Worm (Caenorhabditis elegans) whole organism, L3 larva: ENCODE data around the gene ZC132.3.

Source experiments
- ZK546.5 ChIP-seq: sonication (generic microtip); optimal IDR thresholded peaks from 2 replicates; lab custom pipeline; 2017; ENCODE audit warnings: missing biosample characterization, missing genetic modification characterization
- aly-2 ChIP-seq: fragments of 150-350 bp; optimal IDR thresholded peaks from 2 replicates; lab custom pipeline; 2014; ENCODE audit warnings: missing biosample characterization, missing genetic modification characterization
- elt-2 ChIP-seq: sonication (generic microtip); optimal IDR thresholded peaks from 2 replicates; lab custom pipeline; 2016; ENCODE audit warnings: missing genetic modification reagents, mild to moderate bottlenecking, missing genetic modification characterization, missing compliant biosample characterization
- fkh-10 ChIP-seq: sonication (generic microtip); optimal IDR thresholded peaks from 2 replicates; lab custom pipeline; 2017; ENCODE audit warnings: missing biosample characterization, missing genetic modification reagents, missing genetic modification characterization
- hmg-11 ChIP-seq: sonication (generic microtip); optimal IDR thresholded peaks from 2 replicates; lab custom pipeline; 2016; ENCODE audit warnings: missing genetic modification characterization, missing compliant biosample characterization
- mdl-1 ChIP-seq: fragments of 150-350 bp; optimal IDR thresholded peaks from 2 replicates; lab custom pipeline; 2014; ENCODE audit warnings: missing biosample characterization, missing genetic modification characterization
- nhr-25 ChIP-seq: sonication (generic microtip); optimal IDR thresholded peaks from 2 replicates; lab custom pipeline; 2017; ENCODE audit warnings: missing biosample characterization, missing genetic modification characterization
- nhr-77 ChIP-seq: fragments of 150-350 bp; optimal IDR thresholded peaks from 2 replicates; lab custom pipeline; 2014; ENCODE audit warnings: missing biosample characterization, missing genetic modification characterization
- tbx-2 ChIP-seq: sonication (generic microtip); optimal IDR thresholded peaks from 2 replicates; lab custom pipeline; 2016; ENCODE audit warnings: mild to moderate bottlenecking, missing genetic modification characterization, missing compliant biosample characterization
- unc-62 ChIP-seq: fragments of 150-350 bp; sonication (generic microtip); optimal IDR thresholded peaks from 4 replicates; lab custom pipeline; 2014; ENCODE audit warnings: missing biosample characterization, missing genetic modification reagents, missing genetic modification characterization
- ztf-11 ChIP-seq: fragments of 150-350 bp; optimal IDR thresholded peaks from 2 replicates; lab custom pipeline; 2014; ENCODE audit warnings: missing biosample characterization, missing genetic modification characterization

DNA sequence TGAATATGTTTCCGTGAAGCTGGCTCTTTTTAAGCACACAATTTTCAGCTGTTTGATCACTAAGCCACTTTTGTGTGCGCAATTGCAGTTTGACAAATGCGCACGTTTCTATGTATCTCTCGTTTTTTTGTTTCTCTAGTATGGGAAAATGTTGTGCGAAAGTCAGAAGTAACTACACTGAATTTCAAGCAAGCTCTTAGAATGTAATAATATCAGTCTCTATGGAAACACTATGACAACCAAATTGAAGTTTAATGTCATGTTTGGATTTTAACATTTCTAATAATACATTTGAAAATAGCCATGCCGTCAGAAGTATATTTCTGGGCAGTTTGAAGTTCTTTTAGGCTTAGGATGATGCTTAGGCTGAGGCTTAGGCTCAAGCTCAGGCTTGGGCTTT lies 20.2 kb upstream of the ZC132.3 start, which contains the start of gene ZC132.9:
- TF ChIP-seq nhr-25 (tag; lab: Kevin White, UChicago) = no peak
- no peak for TF ChIP-seq aly-2 (tag; lab: Kevin White, UChicago)
- TF ChIP-seq elt-2 (tag; lab: Kevin White, UChicago) = no peak
- TF ChIP-seq hmg-11 (tag; lab: Kevin White, UChicago) = no peak
- no peak for TF ChIP-seq nhr-77 (tag; lab: Kevin White, UChicago)
- TF ChIP-seq ztf-11 (tag; lab: Kevin White, UChicago) = no peak
- TF ChIP-seq fkh-10 (GFP tag; lab: Kevin White, UChicago) = no peak
- TF ChIP-seq mdl-1 (tag; lab: Kevin White, UChicago) = no peak
- no peak for TF ChIP-seq tbx-2
- no peak for TF ChIP-seq ZK546.5 (tag; lab: Kevin White, UChicago)
- TF ChIP-seq unc-62 (GFP tag; lab: Kevin White, UChicago) = no peak
